Worm (Caenorhabditis elegans): ENCODE measurements around the gene nhr-57.

DNA sequence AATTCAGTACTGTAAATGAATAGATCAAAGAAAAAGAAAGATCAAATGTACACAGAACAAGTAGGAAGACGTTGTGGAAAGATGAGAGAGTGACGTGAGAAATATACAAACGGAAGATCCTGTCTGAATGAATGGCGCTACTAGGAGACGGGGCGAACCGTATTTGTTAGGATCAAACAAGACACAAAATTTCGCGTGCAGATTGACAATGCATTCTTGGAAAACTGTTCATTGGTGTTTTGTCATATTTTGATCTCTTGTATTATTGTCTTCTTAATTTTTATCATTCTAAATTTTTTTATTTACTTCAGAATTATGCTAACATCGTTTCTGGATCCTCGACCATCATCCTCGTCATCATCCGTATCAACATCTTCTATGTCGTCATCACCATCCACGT lies 36.9 kb upstream of the nhr-57 start, which contains the start of gene nhr-181:
- no peak for TF ChIP-seq ceh-28 (tag; optimal IDR thresholded peaks at IDR 0.05)
- no peak for TF ChIP-seq ZK546.5 (tag; optimal IDR thresholded peaks at IDR 0.05)
- no peak for TF ChIP-seq aly-2 (tag; optimal IDR thresholded peaks at IDR 0.05)
- TF ChIP-seq ztf-4 (tag; optimal IDR thresholded peaks at IDR 0.05): no peak
